Worm (Caenorhabditis elegans) whole organism, early embryonic: Measurements from ENCODE around the gene nmur-2.

ENCODE experiments used
- B0310.2 ChIP-seq: sonication (generic microtip); optimal IDR thresholded peaks from 2 replicates; lab custom pipeline; 2016; ENCODE audit warnings: mild to moderate bottlenecking, missing genetic modification characterization, missing compliant biosample characterization
- F13C5.2 ChIP-seq: sonication (generic microtip); optimal IDR thresholded peaks from 2 replicates; lab custom pipeline; 2017; ENCODE audit warnings: mild to moderate bottlenecking, missing genetic modification characterization, inconsistent platforms, missing compliant biosample characterization
- aly-1 ChIP-seq: sonication (generic microtip); optimal IDR thresholded peaks from 2 replicates; lab custom pipeline; 2016; ENCODE audit warnings: missing genetic modification characterization, missing compliant biosample characterization
- ama-1 ChIP-seq: fragments of 150-350 bp; optimal IDR thresholded peaks from 2 replicates; lab custom pipeline; 2014
- ceh-13 ChIP-seq: fragments of 200-800 bp; sonication (Bioruptor generic); optimal IDR thresholded peaks from 2 replicates; lab custom pipeline; 2018; ENCODE audit warnings: mild to moderate bottlenecking, missing genetic modification characterization, missing compliant biosample characterization
- ceh-36 ChIP-seq: sonication (generic microtip); optimal IDR thresholded peaks from 2 replicates; lab custom pipeline; 2016; ENCODE audit warnings: missing genetic modification characterization, inconsistent platforms, missing compliant biosample characterization
- ets-7 ChIP-seq: sonication (generic microtip); optimal IDR thresholded peaks from 2 replicates; lab custom pipeline; 2016; ENCODE audit warnings: missing genotype, missing genetic modification characterization, missing compliant biosample characterization
- flt-1 ChIP-seq: fragments of 200-800 bp; sonication (Bioruptor generic); IDR thresholded peaks from 2 replicates; pipeline ENCODE4 v1.3.6; 2022; ENCODE audit warnings: missing genetic modification characterization, missing compliant biosample characterization
- hmbx-1 ChIP-seq: sonication (generic microtip); optimal IDR thresholded peaks from 2 replicates; lab custom pipeline; 2016; ENCODE audit warnings: mild to moderate bottlenecking, missing genetic modification characterization, missing compliant biosample characterization
- hmg-4 ChIP-seq: fragments of 200-800 bp; sonication (Bioruptor generic); optimal IDR thresholded peaks from 2 replicates; lab custom pipeline; 2018; ENCODE audit warnings: mild to moderate bottlenecking, missing genetic modification characterization, missing compliant biosample characterization
- hnd-1 ChIP-seq: sonication (generic microtip); optimal IDR thresholded peaks from 2 replicates; lab custom pipeline; 2016; ENCODE audit warnings: missing genetic modification characterization, missing compliant biosample characterization
- pes-1 ChIP-seq: fragments of 200-800 bp; sonication (Bioruptor generic); IDR thresholded peaks from 2 replicates; pipeline ENCODE4 v1.3.6; 2022; ENCODE audit warnings: missing genetic modification reagents, missing genetic modification characterization, missing compliant biosample characterization
- scrt-1 ChIP-seq: fragments of 200-800 bp; sonication (Bioruptor generic); IDR thresholded peaks from 2 replicates; pipeline ENCODE4 v1.3.6; 2022; ENCODE audit warnings: missing genetic modification characterization, missing compliant biosample characterization
- sea-1 ChIP-seq: fragments of 200-800 bp; sonication (Bioruptor generic); conservative IDR thresholded peaks from 2 replicates; pipeline ENCODE4 v1.3.6; 2022; ENCODE audit warnings: missing genetic modification characterization, missing compliant biosample characterization
- tbx-11 ChIP-seq: fragments of 200-800 bp; sonication (Bioruptor generic); IDR thresholded peaks from 2 replicates; pipeline ENCODE4 v1.3.6; 2022; ENCODE audit warnings: missing genetic modification characterization, missing compliant biosample characterization
- tbx-37 ChIP-seq: fragments of 200-800 bp; sonication (Bioruptor generic); conservative IDR thresholded peaks from 2 replicates; pipeline ENCODE4 v1.3.6; 2022; ENCODE audit warnings: missing genetic modification reagents, missing genetic modification characterization, missing compliant biosample characterization
- tra-4 ChIP-seq: sonication (generic microtip); optimal IDR thresholded peaks from 2 replicates; lab custom pipeline; 2017; ENCODE audit warnings: missing genetic modification characterization, missing compliant biosample characterization

nmur-2 gene

ce11 chrII:124904-125303 is at the start of gene nmur-2:
Gene nmur-2, minus strand, starts transcription at chrII:125004.
- TF ChIP-seq B0310.2 (tag; lab: Kevin White, UChicago) = no peak

- TF ChIP-seq B0310.2 (tag; lab: Kevin White, UChicago) (no peak), tbx-37 (GFP tag; lab: Robert Waterston, UW) (no peak), ceh-13 (GFP tag; lab: Kevin White, UChicago) (no peak), tra-4 (tag; lab: Kevin White, UChicago) (no peak), ets-7 (tag; lab: Kevin White, UChicago) (no peak), hmg-4 (GFP tag; lab: Kevin White, UChicago) (no peak), flt-1 (GFP tag; lab: Robert Waterston, UW) (no peak), tbx-11 (GFP tag; lab: Robert Waterston, UW) (no peak), pes-1 (GFP tag; lab: Robert Waterston, UW) (no peak), scrt-1 (GFP tag; lab: Robert Waterston, UW) (no peak), aly-1 (tag; lab: Kevin White, UChicago) (no peak), hnd-1 (no peak), sea-1 (GFP tag; lab: Robert Waterston, UW) (no peak), hmbx-1 (tag; lab: Kevin White, UChicago) (no peak), ceh-36 (tag; lab: Kevin White, UChicago) (no peak), ama-1 (lab: Kevin White, UChicago) (no peak), F13C5.2 (tag; lab: Kevin White, UChicago) (no peak)
Measured at ce11 chrII:173679-174078, 48.9 kb upstream of the nmur-2 start, which contains the start of gene T01D1.7. Gene T01D1.7, minus strand, starts transcription at chrII:173779.

ce11 chrII:163229-163628 is 38.4 kb upstream of the nmur-2 start:
- TF ChIP-seq B0310.2 (tag; lab: Kevin White, UChicago) (no peak), F13C5.2 (tag; lab: Kevin White, UChicago) (no peak), ceh-13 (GFP tag; lab: Kevin White, UChicago) (no peak), tbx-11 (GFP tag; lab: Robert Waterston, UW) (no peak)

- no peak for TF ChIP-seq tbx-11 (GFP tag; lab: Robert Waterston, UW)
- no peak for TF ChIP-seq ama-1 (lab: Kevin White, UChicago)
- no peak for TF ChIP-seq scrt-1 (GFP tag; lab: Robert Waterston, UW)
- no peak for TF ChIP-seq pes-1 (GFP tag; lab: Robert Waterston, UW)
- no peak for TF ChIP-seq tbx-37 (GFP tag; lab: Robert Waterston, UW)
- no peak for TF ChIP-seq aly-1 (tag; lab: Kevin White, UChicago)
- no peak for TF ChIP-seq hnd-1
- TF ChIP-seq ceh-13 (GFP tag; lab: Kevin White, UChicago) = no peak
- no peak for TF ChIP-seq tra-4 (tag; lab: Kevin White, UChicago)
- no peak for TF ChIP-seq B0310.2 (tag; lab: Kevin White, UChicago)
- TF ChIP-seq ets-7 (tag; lab: Kevin White, UChicago) = no peak
- no peak for TF ChIP-seq ceh-36 (tag; lab: Kevin White, UChicago)
- no peak for TF ChIP-seq hmbx-1 (tag; lab: Kevin White, UChicago)
- TF ChIP-seq flt-1 (GFP tag; lab: Robert Waterston, UW) = no peak
- no peak for TF ChIP-seq sea-1 (GFP tag; lab: Robert Waterston, UW)
- no peak for TF ChIP-seq F13C5.2 (tag; lab: Kevin White, UChicago)
- no peak for TF ChIP-seq hmg-4 (GFP tag; lab: Kevin White, UChicago)
Measured at ce11 chrII:162182-162581, 37.4 kb upstream of the nmur-2 start, which contains the start of gene etr-1. Gene etr-1, plus strand, starts transcription at chrII:162374.

ce11 chrII:161275-161674 is 36.5 kb upstream of the nmur-2 start:
- no peak for TF ChIP-seq ceh-13 (GFP tag; lab: Kevin White, UChicago)
- TF ChIP-seq ceh-36 (tag; lab: Kevin White, UChicago) = no peak
- TF ChIP-seq sea-1 (GFP tag; lab: Robert Waterston, UW) = no peak
- TF ChIP-seq flt-1 (GFP tag; lab: Robert Waterston, UW) = no peak
- no peak for TF ChIP-seq hnd-1
- no peak for TF ChIP-seq scrt-1 (GFP tag; lab: Robert Waterston, UW)
- TF ChIP-seq B0310.2 (tag; lab: Kevin White, UChicago) = no peak
- TF ChIP-seq hmg-4 (GFP tag; lab: Kevin White, UChicago) = no peak
- TF ChIP-seq ama-1 (lab: Kevin White, UChicago) = no peak
- no peak for TF ChIP-seq tra-4 (tag; lab: Kevin White, UChicago)
- TF ChIP-seq hmbx-1 (tag; lab: Kevin White, UChicago) = no peak
- no peak for TF ChIP-seq aly-1 (tag; lab: Kevin White, UChicago)
- TF ChIP-seq ets-7 (tag; lab: Kevin White, UChicago) = no peak
- TF ChIP-seq tbx-11 (GFP tag; lab: Robert Waterston, UW) = no peak

ce11 chrII:160561-161123 is 35.8 kb upstream of the nmur-2 start:
- TF ChIP-seq sea-1 (GFP tag; lab: Robert Waterston, UW) (no peak), tra-4 (tag; lab: Kevin White, UChicago) (no peak), hmg-4 (GFP tag; lab: Kevin White, UChicago) (no peak), pes-1 (GFP tag; lab: Robert Waterston, UW) (no peak)

- TF ChIP-seq hnd-1 = no peak
- TF ChIP-seq ama-1 (lab: Kevin White, UChicago) = no peak
- TF ChIP-seq flt-1 (GFP tag; lab: Robert Waterston, UW) = no peak
- TF ChIP-seq ceh-36 (tag; lab: Kevin White, UChicago) = no peak
- TF ChIP-seq tbx-37 (GFP tag; lab: Robert Waterston, UW) = no peak
- TF ChIP-seq sea-1 (GFP tag; lab: Robert Waterston, UW) = no peak
- TF ChIP-seq ceh-13 (GFP tag; lab: Kevin White, UChicago) = no peak
- no peak for TF ChIP-seq F13C5.2 (tag; lab: Kevin White, UChicago)
- TF ChIP-seq pes-1 (GFP tag; lab: Robert Waterston, UW) = no peak
- no peak for TF ChIP-seq hmbx-1 (tag; lab: Kevin White, UChicago)
- no peak for TF ChIP-seq tra-4 (tag; lab: Kevin White, UChicago)
- no peak for TF ChIP-seq hmg-4 (GFP tag; lab: Kevin White, UChicago)
- TF ChIP-seq aly-1 (tag; lab: Kevin White, UChicago) = no peak
- TF ChIP-seq tbx-11 (GFP tag; lab: Robert Waterston, UW) = no peak
- no peak for TF ChIP-seq scrt-1 (GFP tag; lab: Robert Waterston, UW)
Measured at ce11 chrII:159294-159922, 34.6 kb upstream of the nmur-2 start.
